Worm (Caenorhabditis elegans) whole organism, young adult: Measurements from ENCODE around the gene mab-10.

Experiments
- B0035.1 ChIP-seq: sonication (generic microtip); optimal IDR thresholded peaks from 2 replicates; lab custom pipeline; 2016; ENCODE audit warnings: missing genetic modification characterization, mild to moderate bottlenecking, missing compliant biosample characterization, missing genotype, missing genetic modification reagents
- D2030.7 ChIP-seq: fragments of 200-800 bp; sonication (Bioruptor generic); IDR thresholded peaks from 2 replicates; pipeline ENCODE4 v1.3.6; 2022; ENCODE audit warnings: missing genetic modification reagents, missing genetic modification characterization, missing compliant biosample characterization
- F39B2.1 ChIP-seq: fragments of 200-800 bp; sonication (Bioruptor generic); IDR thresholded peaks from 2 replicates; pipeline ENCODE4 v1.3.6; 2022; ENCODE audit warnings: missing genetic modification reagents, missing genetic modification characterization, missing compliant biosample characterization
- F57C9.4 ChIP-seq: sonication (generic microtip); optimal IDR thresholded peaks from 2 replicates; lab custom pipeline; 2017; ENCODE audit warnings: mild to moderate bottlenecking, missing genetic modification characterization, missing compliant biosample characterization
- Y53F4B.3 ChIP-seq: fragments of 200-800 bp; sonication (Bioruptor generic); IDR thresholded peaks from 2 replicates; pipeline ENCODE4 v1.3.6; 2022; ENCODE audit warnings: missing genetic modification reagents, missing genetic modification characterization, missing compliant biosample characterization
- ZK185.1 ChIP-seq: sonication (generic microtip); optimal IDR thresholded peaks from 2 replicates; lab custom pipeline; 2016; ENCODE audit warnings: mild to moderate bottlenecking, missing genetic modification characterization, missing compliant biosample characterization; ENCODE audit not compliant: poor library complexity, severe bottlenecking
- athp-1 ChIP-seq: sonication (generic microtip); optimal IDR thresholded peaks from 2 replicates; lab custom pipeline; 2017; ENCODE audit warnings: mild to moderate bottlenecking, missing genetic modification characterization, missing compliant biosample characterization
- attf-3 ChIP-seq: fragments of 200-800 bp; sonication (Bioruptor generic); conservative IDR thresholded peaks from 2 replicates; pipeline ENCODE4 v1.3.6; 2022; ENCODE audit warnings: missing genetic modification reagents, missing genetic modification characterization, missing compliant biosample characterization
- bed-1 ChIP-seq: fragments of 200-800 bp; sonication (Bioruptor generic); IDR thresholded peaks from 2 replicates; pipeline ENCODE4 v1.3.6; 2022; ENCODE audit warnings: missing genetic modification reagents, missing genetic modification characterization, missing compliant biosample characterization
- cebp-1 ChIP-seq, 2 experiments: fragments of 200-800 bp in 1 of 2; sonication (Bioruptor generic) in 1 of 2; sonication (generic microtip) in 1 of 2; IDR thresholded peaks in 1 of 2; optimal IDR thresholded peaks in 1 of 2; 2 replicates each; pipeline versions ENCODE4 v1.3.6 to Lab custom; 2017 to 2022; ENCODE audit warnings: missing compliant biosample characterization in 2 of 2, missing genetic modification characterization in 2 of 2, mild to moderate bottlenecking in 1 of 2, missing genetic modification reagents in 1 of 2, moderate library complexity in 1 of 2
- cebp-2 ChIP-seq: fragments of 200-800 bp; sonication (Bioruptor generic); IDR thresholded peaks from 2 replicates; pipeline ENCODE4 v1.3.6; 2022; ENCODE audit warnings: missing genetic modification characterization, missing compliant biosample characterization
- ceh-27 ChIP-seq: fragments of 200-800 bp; sonication (Bioruptor generic); optimal IDR thresholded peaks from 2 replicates; lab custom pipeline; 2018; ENCODE audit warnings: mild to moderate bottlenecking, missing genetic modification characterization, moderate library complexity, missing compliant biosample characterization
- ceh-40 ChIP-seq: fragments of 200-800 bp; sonication (Bioruptor generic); IDR thresholded peaks from 2 replicates; pipeline ENCODE4 v1.3.6; 2022; ENCODE audit warnings: missing genetic modification characterization, missing compliant biosample characterization
- ceh-79 ChIP-seq: sonication (generic microtip); optimal IDR thresholded peaks from 2 replicates; lab custom pipeline; 2017; ENCODE audit warnings: mild to moderate bottlenecking, missing genetic modification characterization, missing compliant biosample characterization
- chd-7 ChIP-seq: sonication (generic microtip); optimal IDR thresholded peaks from 2 replicates; lab custom pipeline; 2016; ENCODE audit warnings: mild to moderate bottlenecking, missing genetic modification characterization, moderate library complexity, missing compliant biosample characterization
- efl-1 ChIP-seq: fragments of 150-350 bp; optimal IDR thresholded peaks from 2 replicates; lab custom pipeline; 2014; ENCODE audit warnings: missing biosample characterization, missing genetic modification reagents, missing genetic modification characterization
- egl-18 ChIP-seq: fragments of 200-800 bp; sonication (Bioruptor generic); IDR thresholded peaks from 2 replicates; pipeline ENCODE4 v1.3.6; 2022; ENCODE audit warnings: missing genetic modification reagents, missing genetic modification characterization, missing compliant biosample characterization
- egrh-3 ChIP-seq: fragments of 200-800 bp; sonication (Bioruptor generic); IDR thresholded peaks from 2 replicates; pipeline ENCODE4 v1.3.6; 2022; ENCODE audit warnings: missing genetic modification reagents, missing genetic modification characterization, missing compliant biosample characterization
- ekl-4 ChIP-seq: fragments of 200-800 bp; sonication (Bioruptor generic); IDR thresholded peaks from 2 replicates; pipeline ENCODE4 v1.3.6; 2022; ENCODE audit warnings: missing genetic modification reagents, missing genetic modification characterization, missing compliant biosample characterization
- gei-17 ChIP-seq: fragments of 200-800 bp; sonication (Bioruptor generic); optimal IDR thresholded peaks from 2 replicates; lab custom pipeline; 2018; ENCODE audit warnings: mild to moderate bottlenecking, missing genetic modification characterization, missing compliant biosample characterization
- hlh-26 ChIP-seq: fragments of 200-800 bp; sonication (Bioruptor generic); conservative IDR thresholded peaks from 2 replicates; pipeline ENCODE4 v1.3.6; 2022; ENCODE audit warnings: missing genetic modification reagents, missing genetic modification characterization, missing compliant biosample characterization
- hrde-1 ChIP-seq: sonication (generic microtip); optimal IDR thresholded peaks from 2 replicates; lab custom pipeline; 2016; ENCODE audit warnings: missing genetic modification characterization, mild to moderate bottlenecking, missing compliant biosample characterization, moderate library complexity, missing genotype, missing genetic modification reagents, borderline replicate concordance
- lin-26 ChIP-seq: fragments of 200-800 bp; sonication (Bioruptor generic); IDR thresholded peaks from 2 replicates; pipeline ENCODE4 v1.3.6; 2022; ENCODE audit warnings: missing genetic modification reagents, missing genetic modification characterization, missing compliant biosample characterization
- lin-40 ChIP-seq: sonication (generic microtip); optimal IDR thresholded peaks from 2 replicates; lab custom pipeline; 2016; ENCODE audit warnings: missing genetic modification characterization, mild to moderate bottlenecking, missing compliant biosample characterization, missing genotype, missing genetic modification reagents
- lin-54 ChIP-seq: fragments of 200-800 bp; sonication (Bioruptor generic); optimal IDR thresholded peaks from 2 replicates; lab custom pipeline; 2018; ENCODE audit warnings: mild to moderate bottlenecking, missing genetic modification characterization, missing compliant biosample characterization
- lir-1 ChIP-seq: fragments of 200-800 bp; sonication (Bioruptor generic); conservative IDR thresholded peaks from 2 replicates; pipeline ENCODE4 v1.3.6; 2022; ENCODE audit warnings: missing genetic modification reagents, missing genetic modification characterization, missing compliant biosample characterization
- madf-3 ChIP-seq: fragments of 200-800 bp; sonication (Bioruptor generic); IDR thresholded peaks from 2 replicates; pipeline ENCODE4 v1.3.6; 2022; ENCODE audit warnings: missing genetic modification reagents, missing genetic modification characterization, missing compliant biosample characterization
- madf-8 ChIP-seq: fragments of 200-800 bp; sonication (Bioruptor generic); conservative IDR thresholded peaks from 2 replicates; pipeline ENCODE4 v1.3.6; 2022; ENCODE audit warnings: missing genetic modification reagents, missing genetic modification characterization, missing compliant biosample characterization
- mcd-1 ChIP-seq: fragments of 200-800 bp; sonication (Bioruptor generic); IDR thresholded peaks from 2 replicates; pipeline ENCODE4 v1.3.6; 2022; ENCODE audit warnings: missing genetic modification reagents, missing genetic modification characterization, missing compliant biosample characterization
- nfya-2 ChIP-seq: fragments of 200-800 bp; sonication (Bioruptor generic); IDR thresholded peaks from 2 replicates; pipeline ENCODE4 v1.3.6; 2022; ENCODE audit warnings: missing genetic modification reagents, missing genetic modification characterization, missing compliant biosample characterization
- pbrm-1 ChIP-seq: fragments of 200-800 bp; sonication (Bioruptor generic); IDR thresholded peaks from 2 replicates; pipeline ENCODE4 v1.3.6; 2022; ENCODE audit warnings: missing genetic modification reagents, missing genetic modification characterization, missing compliant biosample characterization
- rec-8 ChIP-seq, 2 experiments: sonication (generic microtip); optimal IDR thresholded peaks; 2 replicates each; lab custom pipeline; 2016; ENCODE audit warnings: mild to moderate bottlenecking in 2 of 2, missing genetic modification characterization in 2 of 2, missing genetic modification reagents in 2 of 2, missing genotype in 2 of 2, missing biosample characterization in 1 of 2, missing compliant biosample characterization in 1 of 2, moderate library complexity in 1 of 2
- sea-2 ChIP-seq: fragments of 200-800 bp; sonication (Bioruptor generic); IDR thresholded peaks from 2 replicates; pipeline ENCODE4 v1.3.6; 2022; ENCODE audit warnings: missing genetic modification characterization, missing compliant biosample characterization
- snpc-3.4 ChIP-seq: sonication (generic microtip); optimal IDR thresholded peaks from 2 replicates; lab custom pipeline; 2017; ENCODE audit warnings: missing genetic modification characterization, mild to moderate bottlenecking, missing compliant biosample characterization, antibody characterized with exemption, moderate library complexity, missing genotype, missing genetic modification reagents
- somi-1 ChIP-seq: fragments of 200-800 bp; sonication (Bioruptor generic); optimal IDR thresholded peaks from 2 replicates; lab custom pipeline; 2018; ENCODE audit warnings: mild to moderate bottlenecking, missing genetic modification characterization, missing compliant biosample characterization
- tbp1 ChIP-seq: fragments of 200-800 bp; sonication (Bioruptor generic); optimal IDR thresholded peaks from 2 replicates; lab custom pipeline; 2018; ENCODE audit warnings: mild to moderate bottlenecking, missing genetic modification characterization, missing compliant biosample characterization
- unc-130 ChIP-seq: sonication (generic microtip); optimal IDR thresholded peaks from 2 replicates; lab custom pipeline; 2016; ENCODE audit warnings: missing genetic modification reagents, missing genetic modification characterization, missing compliant biosample characterization
- zfh-2 ChIP-seq: fragments of 200-800 bp; sonication (Bioruptor generic); conservative IDR thresholded peaks from 2 replicates; pipeline ENCODE4 v1.3.6; 2022; ENCODE audit warnings: missing genetic modification reagents, missing genetic modification characterization, missing compliant biosample characterization
- ztf-22 ChIP-seq: fragments of 200-800 bp; sonication (Bioruptor generic); optimal IDR thresholded peaks from 2 replicates; lab custom pipeline; 2018; ENCODE audit warnings: mild to moderate bottlenecking, missing genetic modification characterization, moderate library complexity, missing compliant biosample characterization
- ztf-28 ChIP-seq: fragments of 200-800 bp; sonication (Bioruptor generic); IDR thresholded peaks from 2 replicates; pipeline ENCODE4 v1.3.6; 2022; ENCODE audit warnings: missing genetic modification reagents, missing genetic modification characterization, missing compliant biosample characterization
- ztf-3 ChIP-seq: fragments of 200-800 bp; sonication (Bioruptor generic); optimal IDR thresholded peaks from 2 replicates; lab custom pipeline; 2018; ENCODE audit warnings: mild to moderate bottlenecking, missing genetic modification characterization, missing compliant biosample characterization

The mab-10 gene

ce11 chrII:10530907-10531306 lies 3.0 kb downstream of the mab-10 start:
- peak; percentile 58; the same call in 1 of the 2 replicates for TF ChIP-seq zfh-2
- no peak for TF ChIP-seq bed-1
- TF ChIP-seq cebp-2 (GFP tag; lab: Robert Waterston, UW), result 0 out of 2 replicates have a peak, but pooled peaks have one; percentile 51
- TF ChIP-seq, all 124 proteins: peak for 2

- TF ChIP-seq ZK185.1 (tag; lab: Kevin White, UChicago) (no peak), ceh-40 (GFP tag; lab: Robert Waterston, UW) (no peak), chd-7 (peak; percentile 11), hlh-26 (GFP tag; lab: Robert Waterston, UW) (no peak), egrh-3 (peak; percentile 52; the same call in 1 of the 2 replicates), sea-2 (no peak), zfh-2 (peak; percentile 71)
Measured at ce11 chrII:10531604-10532003, 3.7 kb downstream of the mab-10 start.

ce11 chrII:10533985-10534384 lies 6.1 kb downstream of the mab-10 start:
- TF ChIP-seq ekl-4 (GFP tag; lab: Robert Waterston, UW), result no peak
- 0 out of 2 replicates have a peak, but pooled peaks have one; percentile 10 for TF ChIP-seq lin-26

ce11 chrII:10537571-10537970 lies 9.7 kb downstream of the mab-10 start, which contains the start of gene R166.2:
R166.2 (minus strand) TSS chrII:10537671.
- no peak for TF ChIP-seq F39B2.1 (GFP tag; lab: Robert Waterston, UW)
- TF ChIP-seq snpc-3.4 (tag; lab: Kevin White, UChicago), result no peak
- no peak for TF ChIP-seq efl-1 (GFP tag; lab: Kevin White, UChicago)
- TF ChIP-seq ztf-3, result no peak
- no peak for TF ChIP-seq ztf-22
- TF ChIP-seq Y53F4B.3 (GFP tag; lab: Robert Waterston, UW), result no peak
- no peak for TF ChIP-seq ceh-79
- no peak for TF ChIP-seq lir-1 (GFP tag; lab: Robert Waterston, UW)
- TF ChIP-seq B0035.1 (tag; lab: Kevin White, UChicago), result no peak
- no peak for TF ChIP-seq somi-1 (GFP tag; lab: Kevin White, UChicago)
- no peak for TF ChIP-seq hrde-1
- no peak for TF ChIP-seq madf-3

- TF ChIP-seq ztf-28 (GFP tag; lab: Robert Waterston, UW), result 0 out of 2 replicates have a peak, but pooled peaks have one; percentile 46
- no peak for TF ChIP-seq nfya-2
- TF ChIP-seq rec-8 (tag; optimal IDR thresholded peaks at IDR 0.05; lab: Kevin White, UChicago), result peak; percentile 19 to 45
- peak; percentile 31 for TF ChIP-seq athp-1 (tag; lab: Kevin White, UChicago)
- no peak for TF ChIP-seq F57C9.4 (tag; lab: Kevin White, UChicago)
- TF ChIP-seq lin-54 (GFP tag; lab: Kevin White, UChicago), result peak; percentile 35
- 0 out of 2 replicates have a peak, but pooled peaks have one; percentile 11 for TF ChIP-seq attf-3 (GFP tag; lab: Robert Waterston, UW)
- peak; percentile 73 for TF ChIP-seq ZK185.1 (tag; lab: Kevin White, UChicago)
- peak; percentile 31 for TF ChIP-seq lin-40 (tag; lab: Kevin White, UChicago)
- TF ChIP-seq D2030.7 (GFP tag; lab: Robert Waterston, UW), result peak; percentile 45
- TF ChIP-seq mcd-1, result peak; percentile 40; the same call in 1 of the 2 replicates
- TF ChIP-seq ceh-40 (GFP tag; lab: Robert Waterston, UW), result no peak
- no peak for TF ChIP-seq gei-17 (GFP tag; lab: Kevin White, UChicago)
- peak; percentile 6 for TF ChIP-seq ceh-27 (GFP tag; lab: Kevin White, UChicago)
- TF ChIP-seq unc-130 (GFP tag; lab: Kevin White, UChicago), result peak; percentile 80
- TF ChIP-seq cebp-1 (GFP tag; IDR thresholded peaks at IDR 0.05; lab: Robert Waterston, UW), result no peak
- peak; percentile 15 for TF ChIP-seq cebp-1 (tag; optimal IDR thresholded peaks at IDR 0.05; lab: Kevin White, UChicago)
- TF ChIP-seq sea-2, result 0 out of 2 replicates have a peak, but pooled peaks have one; percentile 40
- TF ChIP-seq egrh-3, result no peak
- TF ChIP-seq pbrm-1, result peak; percentile 38; the same call in 1 of the 2 replicates
- TF ChIP-seq egl-18 (GFP tag; lab: Robert Waterston, UW), result no peak
- TF ChIP-seq tbp1 (GFP tag; lab: Kevin White, UChicago), result peak; percentile 32
- peak; percentile 29; the same call in 1 of the 2 replicates for TF ChIP-seq madf-8 (GFP tag; lab: Robert Waterston, UW)
- no peak for TF ChIP-seq somi-1 (GFP tag; lab: Kevin White, UChicago)
Measured at ce11 chrII:10537988-10538387, 10.1 kb downstream of the mab-10 start.
